Worm (Caenorhabditis elegans) whole organism, late embryonic: Measurements from ENCODE around the gene clec-37.

Experiments used
- C38D4.7 ChIP-seq: fragments of 200-800 bp; sonication (Bioruptor generic); optimal IDR thresholded peaks from 2 replicates; lab custom pipeline; 2018; ENCODE audit warnings: mild to moderate bottlenecking, missing genetic modification characterization, moderate library complexity, missing compliant biosample characterization
- K02D7.2 ChIP-seq: sonication (generic microtip); optimal IDR thresholded peaks from 2 replicates; lab custom pipeline; 2017; ENCODE audit warnings: mild to moderate bottlenecking, missing genetic modification characterization, missing compliant biosample characterization
- ceh-45 ChIP-seq: fragments of 200-800 bp; sonication (Bioruptor generic); IDR thresholded peaks from 2 replicates; pipeline ENCODE4 v1.3.6; 2022; ENCODE audit warnings: missing genetic modification reagents, missing genetic modification characterization, missing compliant biosample characterization
- gmeb-2 ChIP-seq: sonication (generic microtip); optimal IDR thresholded peaks from 2 replicates; lab custom pipeline; 2016; ENCODE audit warnings: missing genetic modification characterization, inconsistent platforms, missing compliant biosample characterization
- npax-4 ChIP-seq: sonication (generic microtip); optimal IDR thresholded peaks from 2 replicates; lab custom pipeline; 2016; ENCODE audit warnings: missing genetic modification characterization, missing compliant biosample characterization
- pha-2 ChIP-seq: sonication (generic microtip); optimal IDR thresholded peaks from 2 replicates; lab custom pipeline; 2017; ENCODE audit warnings: mild to moderate bottlenecking, missing genetic modification characterization, missing compliant biosample characterization
- pha-4 ChIP-seq: fragments of 150-350 bp; optimal IDR thresholded peaks from 2 replicates; lab custom pipeline; 2018; ENCODE audit warnings: missing biosample characterization, missing genetic modification reagents, missing genetic modification characterization
- rnt-1 ChIP-seq: sonication (generic microtip); optimal IDR thresholded peaks from 2 replicates; lab custom pipeline; 2016; ENCODE audit warnings: missing genetic modification characterization, missing compliant biosample characterization
- sox-4 ChIP-seq: sonication (generic microtip); optimal IDR thresholded peaks from 2 replicates; lab custom pipeline; 2017; ENCODE audit warnings: mild to moderate bottlenecking, missing genetic modification characterization, inconsistent platforms, missing compliant biosample characterization
- tbx-2 ChIP-seq: sonication (generic microtip); optimal IDR thresholded peaks from 2 replicates; lab custom pipeline; 2016; ENCODE audit warnings: missing genetic modification characterization, missing compliant biosample characterization

ce11 chrV:16811841-16812240 lies 40.1 kb downstream of the clec-37 start:
- TF ChIP-seq tbx-2 (tag; lab: Kevin White, UChicago) (no peak), ceh-45 (GFP tag; lab: Robert Waterston, UW) (no peak), sox-4 (tag; lab: Kevin White, UChicago) (no peak), C38D4.7 (GFP tag; lab: Kevin White, UChicago) (no peak), pha-2 (no peak), pha-4 (no peak), K02D7.2 (tag; lab: Kevin White, UChicago) (no peak), rnt-1 (no peak), npax-4 (no peak), gmeb-2 (tag; lab: Kevin White, UChicago) (no peak)
